Fruit fly (Drosophila melanogaster): ENCODE data around the gene CG44227.

dm6 chr3R:8660661-8661060 lies 24.3 kb downstream of the CG44227 start, which contains the start of gene bel:
- no peak for TF ChIP-seq HLH106 (tag; optimal IDR thresholded peaks at IDR 0.05)
- TF ChIP-seq pan (optimal IDR thresholded peaks at IDR 0.05): no peak
- TF ChIP-seq tai (GFP tag; optimal IDR thresholded peaks at IDR 0.05): no peak
- no peak for TF ChIP-seq dsf (GFP tag; optimal IDR thresholded peaks at IDR 0.05; ENCODE audit: borderline replicate concordance)
- no peak for TF ChIP-seq h (GFP tag; optimal IDR thresholded peaks at IDR 0.05)
